Fruit fly (Drosophila melanogaster): ENCODE measurements around the gene CG44869.

Gene CG44869

dm6 chr2L:15438957-15439356 lies 20.8 kb upstream of the CG44869 start:
- no peak for TF ChIP-seq usp (GFP tag; optimal IDR thresholded peaks at IDR 0.05)
- no peak for TF ChIP-seq fru (GFP tag; optimal IDR thresholded peaks at IDR 0.05)
- no peak for TF ChIP-seq foxo (GFP tag; optimal IDR thresholded peaks at IDR 0.05)
- TF ChIP-seq HLH106 (tag; optimal IDR thresholded peaks at IDR 0.05): no peak
- TF ChIP-seq woc (GFP tag; optimal IDR thresholded peaks at IDR 0.05): no peak
- no peak for TF ChIP-seq lola (GFP tag; optimal IDR thresholded peaks at IDR 0.05)
- TF ChIP-seq rgr (GFP tag; optimal IDR thresholded peaks at IDR 0.05): no peak
- no peak for TF ChIP-seq sage (GFP tag; optimal IDR thresholded peaks at IDR 0.05)
- TF ChIP-seq sv (GFP tag; optimal IDR thresholded peaks at IDR 0.05): no peak
- no peak for TF ChIP-seq Vsx2 (GFP tag; optimal IDR thresholded peaks at IDR 0.05; ENCODE audit: partially characterized antibody)
- TF ChIP-seq Myc (optimal IDR thresholded peaks at IDR 0.05): no peak
- no peak for TF ChIP-seq Rel (GFP tag; optimal IDR thresholded peaks at IDR 0.05)
- no peak for TF ChIP-seq Rel (tag; optimal IDR thresholded peaks at IDR 0.05)

- TF ChIP-seq sv (GFP tag; optimal IDR thresholded peaks at IDR 0.05): no peak
- TF ChIP-seq jim (GFP tag; optimal IDR thresholded peaks at IDR 0.05): no peak
- no peak for TF ChIP-seq fru (GFP tag; optimal IDR thresholded peaks at IDR 0.05)
- TF ChIP-seq br (GFP tag; optimal IDR thresholded peaks at IDR 0.05): no peak
- TF ChIP-seq rgr (GFP tag; optimal IDR thresholded peaks at IDR 0.05): no peak
- TF ChIP-seq Jra (GFP tag; optimal IDR thresholded peaks at IDR 0.05): no peak
- TF ChIP-seq Dif (GFP tag; optimal IDR thresholded peaks at IDR 0.05; ENCODE audit: partially characterized antibody): no peak
- no peak for TF ChIP-seq psq (GFP tag; optimal IDR thresholded peaks at IDR 0.05)
These were observed 17.6 kb upstream of the CG44869 start for dm6 chr2L:15435655-15436265.

dm6 chr2L:15434910-15435309 lies 16.7 kb upstream of the CG44869 start:
- TF ChIP-seq usp (GFP tag; optimal IDR thresholded peaks at IDR 0.05) (no peak), dsf (GFP tag; optimal IDR thresholded peaks at IDR 0.05; ENCODE audit: borderline replicate concordance) (no peak), Rel (GFP tag; optimal IDR thresholded peaks at IDR 0.05) (no peak), Rel (tag; optimal IDR thresholded peaks at IDR 0.05) (no peak), woc (GFP tag; optimal IDR thresholded peaks at IDR 0.05) (no peak), CG32264 (GFP tag; optimal IDR thresholded peaks at IDR 0.05) (no peak), tai (GFP tag; optimal IDR thresholded peaks at IDR 0.05) (no peak), lola (GFP tag; optimal IDR thresholded peaks at IDR 0.05) (no peak), rgr (GFP tag; optimal IDR thresholded peaks at IDR 0.05) (no peak), Dif (GFP tag; optimal IDR thresholded peaks at IDR 0.05; ENCODE audit: partially characterized antibody) (no peak), jim (GFP tag; optimal IDR thresholded peaks at IDR 0.05) (no peak), OdsH (GFP tag; optimal IDR thresholded peaks at IDR 0.05) (no peak), ey (GFP tag; optimal IDR thresholded peaks at IDR 0.05) (no peak), h (GFP tag; optimal IDR thresholded peaks at IDR 0.05) (no peak), CrebA (GFP tag; optimal IDR thresholded peaks at IDR 0.05; ENCODE audit: borderline replicate concordance) (no peak), br (GFP tag; optimal IDR thresholded peaks at IDR 0.05) (no peak), Mio (GFP tag; optimal IDR thresholded peaks at IDR 0.05) (no peak), Abd-B (GFP tag; optimal IDR thresholded peaks at IDR 0.05) (no peak), dl (GFP tag; optimal IDR thresholded peaks at IDR 0.05; ENCODE audit: insufficient read depth in 1 of 2, partially characterized antibody in 2 of 2) (no peak)

- TF ChIP-seq CG32264 (GFP tag; optimal IDR thresholded peaks at IDR 0.05): no peak
- no peak for TF ChIP-seq Rel (GFP tag; optimal IDR thresholded peaks at IDR 0.05)
- no peak for TF ChIP-seq Rel (tag; optimal IDR thresholded peaks at IDR 0.05)
- no peak for TF ChIP-seq dmrt93B (GFP tag; optimal IDR thresholded peaks at IDR 0.05)
- no peak for TF ChIP-seq CrebA (GFP tag; optimal IDR thresholded peaks at IDR 0.05; ENCODE audit: borderline replicate concordance)
- TF ChIP-seq pan (optimal IDR thresholded peaks at IDR 0.05): no peak
- no peak for TF ChIP-seq Myc (optimal IDR thresholded peaks at IDR 0.05)
- TF ChIP-seq woc (GFP tag; optimal IDR thresholded peaks at IDR 0.05): no peak
- TF ChIP-seq foxo (GFP tag; optimal IDR thresholded peaks at IDR 0.05): no peak
- TF ChIP-seq psq (GFP tag; optimal IDR thresholded peaks at IDR 0.05): no peak
- no peak for TF ChIP-seq OdsH (GFP tag; optimal IDR thresholded peaks at IDR 0.05)
- TF ChIP-seq dl (GFP tag; optimal IDR thresholded peaks at IDR 0.05; ENCODE audit: insufficient read depth in 1 of 2, partially characterized antibody in 2 of 2): no peak
- no peak for TF ChIP-seq usp (GFP tag; optimal IDR thresholded peaks at IDR 0.05)
- TF ChIP-seq CG9705 (GFP tag; optimal IDR thresholded peaks at IDR 0.05): no peak
- TF ChIP-seq sv (GFP tag; optimal IDR thresholded peaks at IDR 0.05): no peak
- TF ChIP-seq GATAd (GFP tag; optimal IDR thresholded peaks at IDR 0.05): no peak
- no peak for TF ChIP-seq h (GFP tag; optimal IDR thresholded peaks at IDR 0.05)
- TF ChIP-seq jim (GFP tag; optimal IDR thresholded peaks at IDR 0.05): no peak
- no peak for TF ChIP-seq lola (GFP tag; optimal IDR thresholded peaks at IDR 0.05)
These were observed 14.8 kb upstream of the CG44869 start, which contains the start of gene CG4161 for dm6 chr2L:15433009-15433408. TSS of gene CG4161 (plus strand) at chr2L:15433309.
